Worm (Caenorhabditis elegans) whole organism, early embryonic: ENCODE data around the gene hse-5.

Experiments used
- ama-1 ChIP-seq: fragments of 150-350 bp; optimal IDR thresholded peaks from 2 replicates; lab custom pipeline; 2014
- ceh-13 ChIP-seq: fragments of 200-800 bp; sonication (Bioruptor generic); optimal IDR thresholded peaks from 2 replicates; lab custom pipeline; 2018; ENCODE audit warnings: mild to moderate bottlenecking, missing genetic modification characterization, missing compliant biosample characterization
- ceh-36 ChIP-seq: sonication (generic microtip); optimal IDR thresholded peaks from 2 replicates; lab custom pipeline; 2016; ENCODE audit warnings: missing genetic modification characterization, inconsistent platforms, missing compliant biosample characterization
- hmbx-1 ChIP-seq: sonication (generic microtip); optimal IDR thresholded peaks from 2 replicates; lab custom pipeline; 2016; ENCODE audit warnings: mild to moderate bottlenecking, missing genetic modification characterization, missing compliant biosample characterization
- hnd-1 ChIP-seq: sonication (generic microtip); optimal IDR thresholded peaks from 2 replicates; lab custom pipeline; 2016; ENCODE audit warnings: missing genetic modification characterization, missing compliant biosample characterization
- scrt-1 ChIP-seq: fragments of 200-800 bp; sonication (Bioruptor generic); IDR thresholded peaks from 2 replicates; pipeline ENCODE4 v1.3.6; 2022; ENCODE audit warnings: missing genetic modification characterization, missing compliant biosample characterization
- sea-1 ChIP-seq: fragments of 200-800 bp; sonication (Bioruptor generic); conservative IDR thresholded peaks from 2 replicates; pipeline ENCODE4 v1.3.6; 2022; ENCODE audit warnings: missing genetic modification characterization, missing compliant biosample characterization
- tbx-11 ChIP-seq: fragments of 200-800 bp; sonication (Bioruptor generic); IDR thresholded peaks from 2 replicates; pipeline ENCODE4 v1.3.6; 2022; ENCODE audit warnings: missing genetic modification characterization, missing compliant biosample characterization

ce11 chrIII:4317065-4317752, 27.9 kb upstream of the hse-5 start, which contains the start of gene tag-131:
- TF ChIP-seq hnd-1 (tag; lab: Kevin White, UChicago) (no peak), ama-1 (lab: Kevin White, UChicago) (no peak), scrt-1 (GFP tag; lab: Robert Waterston, UW) (no peak), tbx-11 (no peak), sea-1 (GFP tag; lab: Robert Waterston, UW) (no peak), ceh-36 (no peak), hmbx-1 (no peak), ceh-13 (GFP tag; lab: Kevin White, UChicago) (no peak)
